Worm (Caenorhabditis elegans) whole organism, late embryonic: ENCODE results near the gene hsp-43.

Experiments
- ama-1 ChIP-seq: fragments of 150-350 bp; optimal IDR thresholded peaks from 2 replicates; lab custom pipeline; 2014
- ceh-14 ChIP-seq: sonication (generic microtip); optimal IDR thresholded peaks from 2 replicates; lab custom pipeline; 2016; ENCODE audit warnings: missing genotype, missing genetic modification characterization, missing compliant biosample characterization
- lim-6 ChIP-seq: sonication (generic microtip); optimal IDR thresholded peaks from 2 replicates; lab custom pipeline; 2016; ENCODE audit warnings: missing genetic modification characterization, missing compliant biosample characterization
- pag-3 ChIP-seq: sonication (generic microtip); optimal IDR thresholded peaks from 2 replicates; lab custom pipeline; 2016; ENCODE audit warnings: missing compliant biosample characterization, missing genetic modification characterization, borderline replicate concordance

ce11 chrX:6196627-6197026 lies 38.7 kb downstream of the hsp-43 start, which contains the start of gene daf-9:
- no peak for TF ChIP-seq ama-1 (lab: Kevin White, UChicago)
- TF ChIP-seq pag-3 (tag; lab: Kevin White, UChicago) = no peak
- no peak for TF ChIP-seq lim-6
- no peak for TF ChIP-seq ceh-14
